Worm (Caenorhabditis elegans) whole organism, L3 larva: Measurements from ENCODE around the gene pole-4.

Source experiments
- R02D3.7 ChIP-seq: fragments of 150-350 bp; optimal IDR thresholded peaks from 2 replicates; lab custom pipeline; 2014; ENCODE audit warnings: missing biosample characterization, missing genetic modification characterization
- ZK546.5 ChIP-seq: sonication (generic microtip); optimal IDR thresholded peaks from 2 replicates; lab custom pipeline; 2017; ENCODE audit warnings: missing biosample characterization, missing genetic modification characterization
- aly-2 ChIP-seq: fragments of 150-350 bp; optimal IDR thresholded peaks from 2 replicates; lab custom pipeline; 2014; ENCODE audit warnings: missing biosample characterization, missing genetic modification characterization
- ama-1 ChIP-seq: fragments of 150-350 bp; optimal IDR thresholded peaks from 2 replicates; lab custom pipeline; 2018
- ceh-16 ChIP-seq: sonication (generic microtip); optimal IDR thresholded peaks from 2 replicates; lab custom pipeline; 2017; ENCODE audit warnings: missing biosample characterization, missing genetic modification characterization
- ceh-28 ChIP-seq: fragments of 150-350 bp; optimal IDR thresholded peaks from 2 replicates; lab custom pipeline; 2014; ENCODE audit warnings: missing biosample characterization, missing genetic modification reagents, missing genetic modification characterization
- ceh-82 ChIP-seq: fragments of 150-350 bp; optimal IDR thresholded peaks from 2 replicates; lab custom pipeline; 2014; ENCODE audit warnings: missing biosample characterization, missing genetic modification characterization
- ceh-9 ChIP-seq: sonication (generic microtip); optimal IDR thresholded peaks from 2 replicates; lab custom pipeline; 2018; ENCODE audit warnings: missing biosample characterization, missing genetic modification characterization
- daf-12 ChIP-seq: fragments of 150-350 bp; optimal IDR thresholded peaks from 2 replicates; lab custom pipeline; 2014; ENCODE audit warnings: missing biosample characterization, missing genetic modification reagents, missing genetic modification characterization
- egl-27 ChIP-seq: sonication (generic microtip); optimal IDR thresholded peaks from 4 replicates; lab custom pipeline; 2017; ENCODE audit warnings: missing biosample characterization, missing genetic modification reagents, missing genetic modification characterization
- egl-5 ChIP-seq: fragments of 150-350 bp; optimal IDR thresholded peaks from 2 replicates; lab custom pipeline; 2017; ENCODE audit warnings: missing biosample characterization, missing genetic modification reagents, missing genetic modification characterization, inconsistent platforms
- elt-1 ChIP-seq: fragments of 150-350 bp; optimal IDR thresholded peaks from 2 replicates; lab custom pipeline; 2014; ENCODE audit warnings: missing biosample characterization, missing genetic modification characterization
- elt-2 ChIP-seq: sonication (generic microtip); optimal IDR thresholded peaks from 2 replicates; lab custom pipeline; 2016; ENCODE audit warnings: missing genetic modification reagents, mild to moderate bottlenecking, missing genetic modification characterization, missing compliant biosample characterization
- elt-3 ChIP-seq, 3 experiments: fragments of 150-350 bp in 1 of 3; sonication (generic microtip) in 2 of 3; optimal IDR thresholded peaks; 2 replicates in 2 of 3; 4 replicates in 1 of 3; lab custom pipeline; 2014 to 2017; ENCODE audit warnings: missing biosample characterization in 3 of 3, missing genetic modification characterization in 3 of 3
- eor-1 ChIP-seq, 2 experiments: fragments of 150-350 bp; optimal IDR thresholded peaks; 2 replicates each; lab custom pipeline; 2014 to 2018; ENCODE audit warnings: missing biosample characterization in 2 of 2, missing genetic modification characterization in 2 of 2
- fkh-10 ChIP-seq: sonication (generic microtip); optimal IDR thresholded peaks from 2 replicates; lab custom pipeline; 2017; ENCODE audit warnings: missing biosample characterization, missing genetic modification reagents, missing genetic modification characterization
- fkh-2 ChIP-seq: fragments of 150-350 bp; optimal IDR thresholded peaks from 2 replicates; lab custom pipeline; 2014; ENCODE audit warnings: missing biosample characterization, missing genetic modification reagents, missing genetic modification characterization
- fos-1 ChIP-seq: fragments of 150-350 bp; optimal IDR thresholded peaks from 2 replicates; lab custom pipeline; 2014; ENCODE audit warnings: missing biosample characterization, missing genetic modification characterization
- hmg-11 ChIP-seq: sonication (generic microtip); optimal IDR thresholded peaks from 2 replicates; lab custom pipeline; 2016; ENCODE audit warnings: missing genetic modification characterization, missing compliant biosample characterization
- jun-1 ChIP-seq: fragments of 150-350 bp; optimal IDR thresholded peaks from 2 replicates; lab custom pipeline; 2014; ENCODE audit warnings: missing biosample characterization, missing genetic modification reagents, missing genetic modification characterization
- lin-15B ChIP-seq: fragments of 150-350 bp; optimal IDR thresholded peaks from 2 replicates; lab custom pipeline; 2014; ENCODE audit warnings: missing biosample characterization, missing genetic modification characterization
- lin-39 ChIP-seq: fragments of 150-350 bp; optimal IDR thresholded peaks from 2 replicates; lab custom pipeline; 2018; ENCODE audit warnings: missing biosample characterization, missing genetic modification reagents, missing genetic modification characterization
- lsy-12 ChIP-seq: sonication (generic microtip); optimal IDR thresholded peaks from 2 replicates; lab custom pipeline; 2016; ENCODE audit warnings: mild to moderate bottlenecking, missing genetic modification characterization, missing compliant biosample characterization
- mdl-1 ChIP-seq: fragments of 150-350 bp; optimal IDR thresholded peaks from 2 replicates; lab custom pipeline; 2014; ENCODE audit warnings: missing biosample characterization, missing genetic modification characterization
- mml-1 ChIP-seq: fragments of 150-350 bp; sonication (generic microtip); optimal IDR thresholded peaks from 3 replicates; lab custom pipeline; 2014; ENCODE audit warnings: missing biosample characterization, missing genetic modification characterization
- nfya-1 ChIP-seq: sonication (generic microtip); optimal IDR thresholded peaks from 2 replicates; lab custom pipeline; 2017; ENCODE audit warnings: missing genetic modification characterization, mild to moderate bottlenecking, missing compliant biosample characterization, antibody characterized with exemption, moderate library complexity; ENCODE audit not compliant: insufficient read depth
- nhr-11 ChIP-seq: fragments of 150-350 bp; optimal IDR thresholded peaks from 2 replicates; lab custom pipeline; 2014; ENCODE audit warnings: missing biosample characterization, missing genetic modification characterization
- nhr-12 ChIP-seq: fragments of 150-350 bp; optimal IDR thresholded peaks from 2 replicates; lab custom pipeline; 2014; ENCODE audit warnings: missing biosample characterization, missing genetic modification characterization
- nhr-23 ChIP-seq: fragments of 150-350 bp; optimal IDR thresholded peaks from 2 replicates; lab custom pipeline; 2014; ENCODE audit warnings: missing biosample characterization, missing genetic modification reagents, missing genetic modification characterization
- nhr-237 ChIP-seq: fragments of 150-350 bp; optimal IDR thresholded peaks from 2 replicates; lab custom pipeline; 2014; ENCODE audit warnings: missing biosample characterization, missing genetic modification characterization
- nhr-25 ChIP-seq: sonication (generic microtip); optimal IDR thresholded peaks from 2 replicates; lab custom pipeline; 2017; ENCODE audit warnings: missing biosample characterization, missing genetic modification characterization
- nhr-28 ChIP-seq: fragments of 150-350 bp; optimal IDR thresholded peaks from 2 replicates; lab custom pipeline; 2014; ENCODE audit warnings: missing biosample characterization, missing genetic modification characterization
- nhr-43 ChIP-seq: sonication (generic microtip); optimal IDR thresholded peaks from 2 replicates; lab custom pipeline; 2016; ENCODE audit warnings: mild to moderate bottlenecking, missing genetic modification characterization, missing compliant biosample characterization; ENCODE audit not compliant: poor library complexity, severe bottlenecking
- nhr-67 ChIP-seq: fragments of 150-350 bp; optimal IDR thresholded peaks from 2 replicates; lab custom pipeline; 2014; ENCODE audit warnings: missing biosample characterization, missing genetic modification characterization
- nhr-76 ChIP-seq: fragments of 150-350 bp; sonication (generic microtip); optimal IDR thresholded peaks from 5 replicates; lab custom pipeline; 2014; ENCODE audit warnings: missing biosample characterization, missing genetic modification characterization
- nhr-77 ChIP-seq: fragments of 150-350 bp; optimal IDR thresholded peaks from 2 replicates; lab custom pipeline; 2014; ENCODE audit warnings: missing biosample characterization, missing genetic modification characterization
- pha-4 ChIP-seq: fragments of 150-350 bp; optimal IDR thresholded peaks from 2 replicates; lab custom pipeline; 2014; ENCODE audit warnings: missing biosample characterization, missing genetic modification reagents, missing genetic modification characterization
- pqm-1 ChIP-seq: fragments of 150-350 bp; optimal IDR thresholded peaks from 2 replicates; lab custom pipeline; 2017; ENCODE audit warnings: missing biosample characterization, missing genetic modification characterization, inconsistent platforms
- sea-2 ChIP-seq: fragments of 150-350 bp; sonication (generic microtip); optimal IDR thresholded peaks from 4 replicates; lab custom pipeline; 2014; ENCODE audit warnings: missing biosample characterization, missing genetic modification reagents, missing genetic modification characterization
- skn-1 ChIP-seq: fragments of 150-350 bp; optimal IDR thresholded peaks from 2 replicates; lab custom pipeline; 2014; ENCODE audit warnings: missing biosample characterization, missing genetic modification characterization
- snpc-4 ChIP-seq: fragments of 150-350 bp; optimal IDR thresholded peaks from 2 replicates; lab custom pipeline; 2014; ENCODE audit warnings: missing biosample characterization, missing genetic modification characterization
- tbx-2 ChIP-seq: sonication (generic microtip); optimal IDR thresholded peaks from 2 replicates; lab custom pipeline; 2016; ENCODE audit warnings: mild to moderate bottlenecking, missing genetic modification characterization, missing compliant biosample characterization
- unc-39 ChIP-seq: sonication (generic microtip); optimal IDR thresholded peaks from 4 replicates; lab custom pipeline; 2017; ENCODE audit warnings: missing biosample characterization, missing genetic modification characterization
- unc-62 ChIP-seq: fragments of 150-350 bp; sonication (generic microtip); optimal IDR thresholded peaks from 4 replicates; lab custom pipeline; 2014; ENCODE audit warnings: missing biosample characterization, missing genetic modification reagents, missing genetic modification characterization
- zag-1 ChIP-seq: fragments of 150-350 bp; optimal IDR thresholded peaks from 2 replicates; lab custom pipeline; 2014; ENCODE audit warnings: missing biosample characterization, missing genetic modification characterization
- ztf-11 ChIP-seq: fragments of 150-350 bp; optimal IDR thresholded peaks from 2 replicates; lab custom pipeline; 2014; ENCODE audit warnings: missing biosample characterization, missing genetic modification characterization
- ztf-4 ChIP-seq: fragments of 150-350 bp; optimal IDR thresholded peaks from 2 replicates; lab custom pipeline; 2014; ENCODE audit warnings: missing biosample characterization, missing genetic modification characterization

pole-4 gene

ce11 chrII:15014380-15014779 lies 45.2 kb upstream of the pole-4 start, which contains the start of gene Y53F4B.51:
Gene Y53F4B.51 (minus strand): TSS chrII:15014442.
- no peak for TF ChIP-seq tbx-2 (tag; lab: Kevin White, UChicago)
- TF ChIP-seq egl-5 (tag; lab: Kevin White, UChicago): no peak
- TF ChIP-seq nhr-76 (tag; lab: Kevin White, UChicago): no peak
- no peak for TF ChIP-seq fos-1
- no peak for TF ChIP-seq mml-1 (tag; lab: Kevin White, UChicago)
- no peak for TF ChIP-seq unc-39 (tag; lab: Kevin White, UChicago)
- TF ChIP-seq skn-1: no peak
- no peak for TF ChIP-seq snpc-4 (tag; lab: Kevin White, UChicago)
- no peak for TF ChIP-seq unc-62

DNA sequence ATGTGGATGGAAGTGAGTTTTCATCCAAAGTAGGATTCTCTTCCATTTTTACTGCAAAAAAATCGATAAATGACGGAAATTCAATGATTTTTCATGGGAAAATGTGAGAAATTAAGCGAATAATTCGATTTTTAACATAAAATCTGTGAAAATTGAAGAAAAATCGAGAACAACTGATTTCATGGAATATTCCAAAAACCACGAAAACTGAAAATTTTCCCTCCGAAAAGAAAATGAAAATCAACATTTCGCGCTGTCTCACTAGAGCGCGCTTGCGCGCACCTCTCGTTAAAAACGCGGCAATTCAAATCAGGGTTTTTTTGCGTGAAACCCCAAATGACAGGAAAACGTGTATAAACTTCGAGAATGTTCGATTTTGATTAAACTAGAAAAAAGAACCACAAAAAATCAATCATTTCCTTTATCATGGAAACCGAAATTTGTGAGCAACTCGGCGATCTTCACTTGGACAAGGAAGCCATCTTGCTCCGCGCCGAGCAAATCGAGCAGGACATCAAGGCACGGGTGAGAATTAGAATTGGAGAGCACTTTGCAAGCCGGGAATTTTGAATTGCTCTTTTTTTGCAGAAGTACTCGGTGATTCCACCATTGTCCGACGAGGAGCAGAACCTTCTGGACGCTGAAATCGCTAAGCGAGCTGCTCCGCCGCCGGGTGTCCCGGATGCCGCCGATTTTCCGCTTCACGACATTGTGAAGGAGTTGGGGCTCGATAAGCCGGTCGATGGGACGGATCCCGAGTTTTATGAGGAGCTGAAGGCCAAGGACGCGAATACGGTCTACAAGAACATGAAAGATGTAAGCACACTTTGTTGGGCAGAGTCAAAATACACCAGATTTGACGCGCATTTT lies 41.4 kb upstream of the pole-4 start, which contains the start of the genes Y53F4B.9 and Y53F4B.11:
Gene Y53F4B.9 (minus strand): TSS at position 51 of the 870 bp plus-strand sequence.
Gene Y53F4B.11 (plus strand): TSS at position 383 of the 870 bp plus-strand sequence.
- no peak for TF ChIP-seq ceh-16 (tag; lab: Kevin White, UChicago)
- TF ChIP-seq nfya-1 (tag; lab: Kevin White, UChicago): peak; percentile 88
- TF ChIP-seq fos-1: no peak
- TF ChIP-seq ceh-28: peak; percentile 59
- no peak for TF ChIP-seq ztf-4 (tag; lab: Kevin White, UChicago)
- peak; percentile 88 for TF ChIP-seq pha-4 (tag; lab: Kevin White, UChicago)
- TF ChIP-seq egl-27: no peak
- no peak for TF ChIP-seq unc-62
- TF ChIP-seq ama-1 (lab: Kevin White, UChicago): peak; percentile 16
- no peak for TF ChIP-seq nhr-12 (tag; lab: Kevin White, UChicago)
- TF ChIP-seq skn-1: peak; percentile 31
- peak; percentile 55 for TF ChIP-seq egl-5 (tag; lab: Kevin White, UChicago)
- no peak for TF ChIP-seq ZK546.5
- TF ChIP-seq nhr-23 (tag; lab: Kevin White, UChicago): peak; percentile 73
- TF ChIP-seq elt-2 (tag; lab: Kevin White, UChicago): peak; percentile 18
- TF ChIP-seq R02D3.7 (tag; lab: Kevin White, UChicago): peak; percentile 62
- TF ChIP-seq jun-1 (tag; lab: Kevin White, UChicago): peak; percentile 42
- TF ChIP-seq mml-1 (tag; lab: Kevin White, UChicago): no peak
- peak; percentile 61 for TF ChIP-seq nhr-77
- TF ChIP-seq aly-2: no peak
- TF ChIP-seq nhr-67: no peak
- no peak for TF ChIP-seq daf-12
- no peak for TF ChIP-seq nhr-237 (tag; lab: Kevin White, UChicago)
- TF ChIP-seq nhr-25 (tag; lab: Kevin White, UChicago): peak; percentile 59
- TF ChIP-seq lsy-12 (tag; lab: Kevin White, UChicago): peak; percentile 26
- no peak for TF ChIP-seq zag-1 (tag; lab: Kevin White, UChicago)
- no peak for TF ChIP-seq sea-2 (GFP tag; lab: Kevin White, UChicago)
- no peak for TF ChIP-seq nhr-76 (tag; lab: Kevin White, UChicago)
- no peak for TF ChIP-seq nhr-28 (tag; lab: Kevin White, UChicago)
- TF ChIP-seq ztf-11 (tag; lab: Kevin White, UChicago): no peak
- no peak for TF ChIP-seq ceh-9
- TF ChIP-seq snpc-4 (tag; lab: Kevin White, UChicago): peak; percentile 85
- TF ChIP-seq pqm-1: peak; percentile 44
- TF ChIP-seq nhr-43: no peak
- TF ChIP-seq lin-39 (tag; lab: Kevin White, UChicago): peak; percentile 77
- no peak for TF ChIP-seq elt-3 (tag; optimal IDR thresholded peaks at IDR 0.05; lab: Kevin White, UChicago)
- TF ChIP-seq lin-15B (tag; lab: Kevin White, UChicago): peak; percentile 93
- no peak for TF ChIP-seq eor-1 (tag; optimal IDR thresholded peaks at IDR 0.05; lab: Kevin White, UChicago)
- no peak for TF ChIP-seq fkh-10
- peak; percentile 47 for TF ChIP-seq ceh-82 (tag; lab: Kevin White, UChicago)
- TF ChIP-seq tbx-2 (tag; lab: Kevin White, UChicago): no peak
- TF ChIP-seq hmg-11 (tag; lab: Kevin White, UChicago): peak; percentile 45
- no peak for TF ChIP-seq unc-39 (tag; lab: Kevin White, UChicago)
- TF ChIP-seq elt-1 (tag; lab: Kevin White, UChicago): no peak
- TF ChIP-seq fkh-2: no peak
- TF ChIP-seq nhr-11 (tag; lab: Kevin White, UChicago): no peak
- TF ChIP-seq mdl-1 (tag; lab: Kevin White, UChicago): no peak
